Worm (Caenorhabditis elegans) whole organism, midembryonic: ENCODE data around the gene glr-1.

ENCODE experiments used
- T22C8.4 ChIP-seq: fragments of 200-800 bp; sonication (Bioruptor generic); IDR thresholded peaks from 2 replicates; pipeline ENCODE4 v1.3.6; 2022; ENCODE audit warnings: missing genetic modification characterization, missing compliant biosample characterization
- cog-1 ChIP-seq: sonication (generic microtip); optimal IDR thresholded peaks from 2 replicates; lab custom pipeline; 2016; ENCODE audit warnings: missing genetic modification characterization, missing compliant biosample characterization
- flt-1 ChIP-seq: fragments of 200-800 bp; sonication (Bioruptor generic); IDR thresholded peaks from 2 replicates; pipeline ENCODE4 v1.3.6; 2022; ENCODE audit warnings: missing genetic modification characterization, missing compliant biosample characterization
- klf-2 ChIP-seq: fragments of 200-800 bp; sonication (Bioruptor generic); conservative IDR thresholded peaks from 2 replicates; pipeline ENCODE4 v1.3.6; 2022; ENCODE audit warnings: missing genetic modification reagents, missing genetic modification characterization, missing compliant biosample characterization
- med-1 ChIP-seq: sonication (generic microtip); optimal IDR thresholded peaks from 2 replicates; lab custom pipeline; 2017; ENCODE audit warnings: missing genetic modification characterization, mild to moderate bottlenecking, missing compliant biosample characterization, antibody characterized with exemption, missing genetic modification reagents; ENCODE audit not compliant: insufficient read depth
- ref-1 ChIP-seq: fragments of 200-800 bp; sonication (Bioruptor generic); conservative IDR thresholded peaks from 2 replicates; pipeline ENCODE4 v1.3.6; 2022; ENCODE audit warnings: missing genetic modification reagents, missing genetic modification characterization, missing compliant biosample characterization
- tab-1 ChIP-seq: fragments of 200-800 bp; sonication (Bioruptor generic); IDR thresholded peaks from 2 replicates; pipeline ENCODE4 v1.3.6; 2022; ENCODE audit warnings: missing genetic modification characterization, missing compliant biosample characterization
- ztf-23 ChIP-seq: fragments of 200-800 bp; sonication (Bioruptor generic); IDR thresholded peaks from 2 replicates; pipeline ENCODE4 v1.3.6; 2022; ENCODE audit warnings: missing genetic modification reagents, missing genetic modification characterization, missing compliant biosample characterization
- ztf-29 ChIP-seq: fragments of 200-800 bp; sonication (Bioruptor generic); IDR thresholded peaks from 2 replicates; pipeline ENCODE4 v1.3.6; 2022; ENCODE audit warnings: missing genetic modification reagents, missing genetic modification characterization, missing compliant biosample characterization

The glr-1 gene

DNA sequence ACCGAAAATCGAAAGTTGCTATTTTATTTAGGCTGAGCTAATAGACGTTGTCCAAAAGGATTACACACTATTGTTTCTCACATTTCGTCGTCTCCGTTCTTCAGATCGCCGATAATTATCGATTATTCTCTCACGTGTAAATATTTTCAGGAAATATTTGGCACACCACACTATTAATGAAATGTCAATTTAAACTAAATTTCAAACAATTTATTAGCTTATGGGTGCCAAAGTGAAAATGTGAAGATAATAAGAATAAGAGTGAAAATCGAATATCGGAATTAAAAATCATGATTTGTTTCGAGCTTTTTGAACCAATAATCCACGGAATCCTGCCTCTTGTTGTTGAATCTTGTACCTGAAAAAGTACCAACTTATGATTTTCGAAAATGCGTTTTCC is 28.1 kb upstream of the glr-1 start, which contains the start of gene C06E1.11:
Gene C06E1.11, minus strand, starts transcription at position 101 of the 400 bp plus-strand sequence.
- TF ChIP-seq T22C8.4 (no peak), ztf-29 (no peak), med-1 (GFP tag; lab: Kevin White, UChicago) (no peak), flt-1 (GFP tag; lab: Robert Waterston, UW) (no peak), tab-1 (GFP tag; lab: Robert Waterston, UW) (no peak), ref-1 (GFP tag; lab: Robert Waterston, UW) (no peak), ztf-23 (GFP tag; lab: Robert Waterston, UW) (no peak)

DNA sequence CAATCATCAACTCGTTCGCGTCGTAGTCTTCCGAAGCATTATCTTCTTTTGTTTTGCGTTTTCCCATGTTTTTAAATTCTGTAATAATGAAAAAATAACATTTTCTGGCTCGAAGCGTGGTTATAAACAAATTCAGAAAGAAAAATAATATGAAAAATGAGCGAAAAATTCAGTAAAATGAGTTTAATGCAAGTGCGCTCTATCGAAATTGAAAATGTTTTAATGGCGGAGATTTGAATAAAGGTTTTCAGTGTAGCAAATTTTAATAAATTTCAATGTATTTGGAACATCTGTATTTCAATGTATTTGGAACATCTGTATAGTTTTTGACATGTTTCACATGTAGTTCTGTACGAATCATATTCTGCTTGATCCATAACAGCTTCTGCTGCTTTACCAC is 26.0 kb upstream of the glr-1 start, which contains the start of gene rha-2:
Gene rha-2, minus strand, starts transcription at position 80 of the 400 bp plus-strand sequence.
- TF ChIP-seq klf-2 (GFP tag; lab: Robert Waterston, UW) (no peak), flt-1 (GFP tag; lab: Robert Waterston, UW) (no peak), ref-1 (GFP tag; lab: Robert Waterston, UW) (no peak), cog-1 (no peak), tab-1 (GFP tag; lab: Robert Waterston, UW) (no peak), T22C8.4 (no peak), ztf-23 (GFP tag; lab: Robert Waterston, UW) (no peak), ztf-29 (no peak), med-1 (GFP tag; lab: Kevin White, UChicago) (no peak)

DNA sequence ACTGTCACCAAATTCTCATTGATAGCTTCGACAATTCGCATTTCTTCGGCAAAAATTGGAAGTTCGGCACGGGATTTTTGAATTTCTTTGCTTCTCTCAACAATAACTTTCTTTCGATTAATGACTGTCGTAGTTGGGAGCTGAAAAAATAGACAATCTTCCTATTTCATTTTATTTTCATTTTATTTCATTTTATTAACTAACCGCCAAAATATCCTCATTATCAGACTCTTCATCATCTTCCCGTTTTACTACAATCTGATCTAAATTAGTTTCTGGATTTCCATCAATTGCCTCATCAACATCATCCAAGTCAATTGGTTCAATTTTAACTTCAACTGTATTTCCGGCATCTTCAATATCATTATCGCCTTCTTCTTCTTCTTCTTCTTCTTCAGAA is 25.1 kb upstream of the glr-1 start:
- no peak for TF ChIP-seq cog-1
- no peak for TF ChIP-seq klf-2 (GFP tag; lab: Robert Waterston, UW)
- no peak for TF ChIP-seq ztf-23 (GFP tag; lab: Robert Waterston, UW)
- no peak for TF ChIP-seq ztf-29
- no peak for TF ChIP-seq tab-1 (GFP tag; lab: Robert Waterston, UW)
- TF ChIP-seq med-1 (GFP tag; lab: Kevin White, UChicago), result no peak
- TF ChIP-seq ref-1 (GFP tag; lab: Robert Waterston, UW), result no peak
- no peak for TF ChIP-seq T22C8.4
- TF ChIP-seq flt-1 (GFP tag; lab: Robert Waterston, UW), result no peak

DNA sequence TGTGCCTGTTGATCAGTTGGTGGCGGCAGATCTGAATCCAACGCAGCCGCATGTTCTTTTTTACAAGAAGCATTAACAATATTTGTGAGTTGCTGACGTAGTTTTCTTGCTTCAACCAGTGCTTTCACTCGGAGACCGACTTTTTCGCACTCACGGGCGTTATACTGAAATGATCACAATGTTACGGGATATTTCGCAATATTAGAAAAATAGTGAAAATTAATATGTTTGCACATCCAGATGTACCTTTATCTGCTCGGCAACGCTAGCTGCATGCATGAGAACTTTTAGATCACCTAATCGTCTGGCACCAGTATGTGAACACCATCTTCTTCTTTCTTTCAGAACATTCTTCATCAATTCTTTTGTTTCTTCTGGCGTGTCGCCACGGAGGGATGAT is 22.8 kb upstream of the glr-1 start:
- TF ChIP-seq T22C8.4 (no peak), ref-1 (GFP tag; lab: Robert Waterston, UW) (no peak), klf-2 (GFP tag; lab: Robert Waterston, UW) (no peak), cog-1 (no peak), ztf-23 (GFP tag; lab: Robert Waterston, UW) (no peak), tab-1 (GFP tag; lab: Robert Waterston, UW) (no peak), ztf-29 (no peak)

DNA sequence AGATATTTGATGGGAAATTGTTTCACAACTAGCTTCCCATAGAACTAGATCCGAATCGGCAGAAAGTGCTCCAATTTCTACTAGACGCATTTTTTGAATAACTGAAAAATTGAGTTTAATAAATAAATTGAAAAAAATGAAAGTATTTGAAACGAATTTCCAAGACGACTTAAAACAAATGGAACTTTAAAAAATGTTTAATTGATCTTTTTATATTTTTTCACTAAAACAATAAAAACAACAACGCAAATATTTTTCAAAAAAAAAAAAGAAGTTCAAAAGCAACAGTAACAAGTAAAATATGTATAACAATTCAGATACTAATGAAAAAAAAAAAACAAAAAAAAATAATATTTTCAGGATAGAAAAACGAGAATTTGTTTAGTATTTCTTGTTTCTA is 21.2 kb upstream of the glr-1 start, which contains the start of gene C06E1.9:
Gene C06E1.9, minus strand, starts transcription at position 101 of the 400 bp plus-strand sequence.
- TF ChIP-seq med-1 (GFP tag; lab: Kevin White, UChicago), result no peak
- TF ChIP-seq flt-1 (GFP tag; lab: Robert Waterston, UW), result no peak

DNA sequence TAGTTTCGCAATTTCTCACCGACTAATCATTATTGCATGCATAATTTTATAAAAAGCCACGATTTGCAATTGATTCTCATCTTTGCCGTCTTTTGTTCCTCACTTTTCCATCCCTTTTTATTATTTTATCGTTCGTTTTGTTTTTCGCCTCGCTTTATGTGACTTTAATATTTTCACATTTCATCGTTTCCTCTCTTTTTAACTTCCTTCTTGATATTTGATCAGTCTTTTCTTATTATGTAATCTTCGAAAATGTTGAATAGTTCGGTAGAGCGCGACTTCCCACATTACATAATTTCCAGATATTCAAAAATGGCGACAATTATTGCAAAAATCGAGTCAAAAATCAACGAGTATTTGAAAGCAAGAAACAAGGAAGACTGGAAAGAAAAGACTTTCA is 17.1 kb upstream of the glr-1 start, which contains the start of gene C06E1.1:
Gene C06E1.1, plus strand, starts transcription at position 301 of the 400 bp plus-strand sequence.
- TF ChIP-seq ztf-29 (no peak), med-1 (GFP tag; lab: Kevin White, UChicago) (no peak)

DNA sequence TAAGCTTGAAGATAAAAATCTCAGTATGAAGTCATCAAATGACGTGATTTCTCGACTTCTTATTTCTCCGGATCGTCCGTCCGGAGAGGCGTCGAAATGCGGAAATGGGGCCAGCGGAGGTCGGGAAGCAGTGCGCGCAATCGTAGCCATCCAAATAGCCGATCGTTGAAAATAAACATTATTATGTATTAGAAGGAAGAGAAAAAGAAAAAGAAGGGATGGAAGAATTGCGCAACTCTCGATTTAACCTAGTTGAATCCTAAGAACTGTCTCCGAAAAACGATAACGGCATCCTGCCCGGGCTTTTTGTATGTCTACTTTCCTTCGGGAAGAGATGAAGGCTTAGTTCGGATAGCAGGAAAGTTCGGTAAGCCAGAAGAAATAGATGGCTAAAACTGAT is 13.7 kb upstream of the glr-1 start:
- TF ChIP-seq med-1 (GFP tag; lab: Kevin White, UChicago), result no peak
- no peak for TF ChIP-seq ref-1 (GFP tag; lab: Robert Waterston, UW)
- TF ChIP-seq flt-1 (GFP tag; lab: Robert Waterston, UW), result no peak
- TF ChIP-seq ztf-29, result no peak
- TF ChIP-seq klf-2 (GFP tag; lab: Robert Waterston, UW), result no peak
- no peak for TF ChIP-seq cog-1
- TF ChIP-seq ztf-23 (GFP tag; lab: Robert Waterston, UW), result no peak
- TF ChIP-seq T22C8.4, result no peak
- TF ChIP-seq tab-1 (GFP tag; lab: Robert Waterston, UW), result no peak

DNA sequence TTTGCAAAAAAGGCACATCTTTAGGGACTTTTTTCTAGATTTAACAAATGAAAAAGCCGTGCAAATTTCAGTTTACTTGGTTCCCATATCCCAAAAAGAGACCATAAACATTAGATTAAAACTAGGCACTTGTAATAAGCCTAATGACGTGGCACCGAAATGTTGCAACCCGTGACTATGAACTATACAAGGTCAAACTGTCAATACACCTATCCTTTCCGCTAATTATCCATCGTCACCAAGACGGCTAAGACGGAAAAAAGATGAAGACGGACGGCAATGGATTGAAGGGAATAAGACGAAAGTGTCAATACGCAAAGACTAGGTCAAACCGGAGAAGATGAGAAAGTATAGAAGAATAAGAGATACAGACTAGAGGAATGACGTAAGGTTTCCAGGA is 10.5 kb upstream of the glr-1 start:
- TF ChIP-seq klf-2 (GFP tag; lab: Robert Waterston, UW), result no peak
- TF ChIP-seq ztf-23 (GFP tag; lab: Robert Waterston, UW), result no peak
- no peak for TF ChIP-seq med-1 (GFP tag; lab: Kevin White, UChicago)
- no peak for TF ChIP-seq T22C8.4
- no peak for TF ChIP-seq flt-1 (GFP tag; lab: Robert Waterston, UW)
- TF ChIP-seq ref-1 (GFP tag; lab: Robert Waterston, UW), result no peak
- TF ChIP-seq cog-1, result no peak
- TF ChIP-seq ztf-29, result no peak
- no peak for TF ChIP-seq tab-1 (GFP tag; lab: Robert Waterston, UW)

DNA sequence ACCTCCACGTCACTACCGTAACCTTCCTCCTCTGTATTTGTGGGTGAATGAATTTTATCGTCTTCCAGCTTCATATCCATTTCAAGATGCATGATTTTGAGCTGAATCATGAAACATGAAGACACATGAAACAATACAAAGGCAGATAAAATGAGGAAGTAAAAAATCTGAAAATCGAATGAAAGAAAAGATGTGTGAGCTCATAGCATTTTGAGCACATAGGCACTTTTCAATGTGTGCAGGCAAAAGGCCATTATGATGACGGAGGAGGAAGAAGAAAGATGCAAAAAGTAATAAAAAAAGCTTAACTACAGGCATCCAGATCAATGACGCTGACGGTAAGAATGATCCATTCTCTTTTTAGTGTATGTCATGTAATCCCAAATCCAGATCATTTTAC is 9.3 kb upstream of the glr-1 start, which contains the start of gene ztf-30:
Gene ztf-30, minus strand, starts transcription at position 101 of the 400 bp plus-strand sequence.
- TF ChIP-seq ref-1 (GFP tag; lab: Robert Waterston, UW), result no peak
- no peak for TF ChIP-seq ztf-29
- TF ChIP-seq med-1 (GFP tag; lab: Kevin White, UChicago), result no peak
- TF ChIP-seq T22C8.4, result no peak
- no peak for TF ChIP-seq flt-1 (GFP tag; lab: Robert Waterston, UW)
- TF ChIP-seq cog-1, result no peak
- no peak for TF ChIP-seq tab-1 (GFP tag; lab: Robert Waterston, UW)

DNA sequence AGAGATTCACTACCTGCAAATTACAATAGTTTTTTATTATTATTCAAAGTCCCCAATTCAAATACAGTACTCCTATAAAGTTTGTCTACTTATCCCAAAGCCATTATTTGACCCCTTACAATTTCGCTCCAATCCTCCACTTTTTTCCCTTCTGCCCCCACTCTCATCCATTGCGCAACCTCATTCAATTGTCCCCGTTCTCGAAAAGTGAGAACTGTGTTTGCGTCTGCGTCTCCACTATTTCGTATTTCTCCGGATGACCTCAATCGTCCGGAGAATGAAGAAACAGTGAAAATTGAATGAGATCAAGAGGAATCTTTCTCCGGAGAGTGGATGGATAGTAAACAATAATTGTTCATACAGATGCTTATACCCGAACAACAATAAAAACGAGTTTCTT is 8.2 kb upstream of the glr-1 start:
- TF ChIP-seq tab-1 (GFP tag; lab: Robert Waterston, UW) (no peak), ref-1 (GFP tag; lab: Robert Waterston, UW) (no peak), ztf-23 (GFP tag; lab: Robert Waterston, UW) (no peak), cog-1 (no peak), T22C8.4 (no peak), ztf-29 (no peak), med-1 (GFP tag; lab: Kevin White, UChicago) (no peak), klf-2 (GFP tag; lab: Robert Waterston, UW) (no peak), flt-1 (GFP tag; lab: Robert Waterston, UW) (no peak)
